Worm (Caenorhabditis elegans) whole organism, L2 larva: Measurements from ENCODE around the gene C09E7.11.
"Not testable (repeated sequence)": the region's sequence is repeated elsewhere in the genome, so short reads cannot be mapped to it uniquely, and the experiment has no call there.

Experiments
- C34F6.9 ChIP-seq: fragments of 150-350 bp; optimal IDR thresholded peaks from 2 replicates; lab custom pipeline; 2014; ENCODE audit warnings: missing biosample characterization, missing genetic modification characterization
- F13H6.1 ChIP-seq: sonication (generic microtip); optimal IDR thresholded peaks from 2 replicates; lab custom pipeline; 2016; ENCODE audit warnings: missing genetic modification characterization, missing compliant biosample characterization
- R02D3.7 ChIP-seq: fragments of 150-350 bp; optimal IDR thresholded peaks from 2 replicates; lab custom pipeline; 2014; ENCODE audit warnings: missing biosample characterization, missing genetic modification characterization
- alr-1 ChIP-seq: fragments of 150-350 bp; optimal IDR thresholded peaks from 2 replicates; lab custom pipeline; 2014; ENCODE audit warnings: missing biosample characterization, missing genetic modification characterization
- blmp-1 ChIP-seq: sonication (generic microtip); optimal IDR thresholded peaks from 2 replicates; lab custom pipeline; 2017; ENCODE audit warnings: missing genetic modification characterization, mild to moderate bottlenecking, missing compliant biosample characterization, antibody characterized with exemption, moderate library complexity; ENCODE audit not compliant: insufficient read depth
- ceh-16 ChIP-seq: fragments of 150-350 bp; optimal IDR thresholded peaks from 2 replicates; lab custom pipeline; 2014; ENCODE audit warnings: missing biosample characterization, missing genetic modification characterization
- ceh-82 ChIP-seq: fragments of 150-350 bp; optimal IDR thresholded peaks from 2 replicates; lab custom pipeline; 2014; ENCODE audit warnings: missing biosample characterization, missing genetic modification characterization
- crh-2 ChIP-seq: sonication (generic microtip); optimal IDR thresholded peaks from 2 replicates; lab custom pipeline; 2017; ENCODE audit warnings: missing biosample characterization, missing genetic modification characterization
- dmd-4 ChIP-seq: sonication (generic microtip); optimal IDR thresholded peaks from 2 replicates; lab custom pipeline; 2017; ENCODE audit warnings: missing biosample characterization, missing genetic modification characterization
- egl-27 ChIP-seq: sonication (generic microtip); optimal IDR thresholded peaks from 3 replicates; lab custom pipeline; 2017; ENCODE audit warnings: missing biosample characterization, missing genetic modification reagents, missing genetic modification characterization
- elt-1 ChIP-seq: fragments of 150-350 bp; optimal IDR thresholded peaks from 2 replicates; lab custom pipeline; 2014; ENCODE audit warnings: missing biosample characterization, missing genetic modification characterization
- elt-3 ChIP-seq: sonication (generic microtip); optimal IDR thresholded peaks from 2 replicates; lab custom pipeline; 2017; ENCODE audit warnings: missing biosample characterization, missing genetic modification characterization
- fos-1 ChIP-seq: fragments of 150-350 bp; optimal IDR thresholded peaks from 2 replicates; lab custom pipeline; 2014; ENCODE audit warnings: missing biosample characterization, missing genetic modification characterization
- gmeb-1 ChIP-seq: fragments of 150-350 bp; optimal IDR thresholded peaks from 2 replicates; lab custom pipeline; 2014; ENCODE audit warnings: missing biosample characterization, missing genetic modification characterization
- lin-11 ChIP-seq: fragments of 150-350 bp; sonication (generic microtip); optimal IDR thresholded peaks from 2 replicates; lab custom pipeline; 2014; ENCODE audit warnings: missing biosample characterization, missing genetic modification characterization, inconsistent platforms, mixed read lengths
- lin-13 ChIP-seq: fragments of 150-350 bp; optimal IDR thresholded peaks from 2 replicates; lab custom pipeline; 2014; ENCODE audit warnings: missing biosample characterization, missing genetic modification reagents, missing genetic modification characterization
- lin-39 ChIP-seq: fragments of 150-350 bp; optimal IDR thresholded peaks from 2 replicates; lab custom pipeline; 2014; ENCODE audit warnings: missing biosample characterization, missing genetic modification reagents, missing genetic modification characterization
- lsy-2 ChIP-seq, 2 experiments: fragments of 150-350 bp in 1 of 2; sonication (generic microtip) in 1 of 2; optimal IDR thresholded peaks; 2 replicates each; lab custom pipeline; 2014 to 2017; ENCODE audit warnings: missing biosample characterization in 2 of 2, missing genetic modification characterization in 2 of 2
- mbf-1 ChIP-seq: sonication (generic microtip); optimal IDR thresholded peaks from 2 replicates; lab custom pipeline; 2017; ENCODE audit warnings: missing biosample characterization, missing genetic modification characterization
- nhr-10 ChIP-seq: sonication (generic microtip); optimal IDR thresholded peaks from 2 replicates; lab custom pipeline; 2017; ENCODE audit warnings: missing biosample characterization, missing genetic modification characterization
- nhr-11 ChIP-seq: fragments of 150-350 bp; optimal IDR thresholded peaks from 2 replicates; lab custom pipeline; 2014; ENCODE audit warnings: missing biosample characterization, missing genetic modification characterization
- nhr-129 ChIP-seq: fragments of 150-350 bp; optimal IDR thresholded peaks from 2 replicates; lab custom pipeline; 2014; ENCODE audit warnings: missing biosample characterization, missing genetic modification characterization
- nhr-21 ChIP-seq: fragments of 150-350 bp; optimal IDR thresholded peaks from 2 replicates; lab custom pipeline; 2014; ENCODE audit warnings: missing biosample characterization, missing genetic modification characterization
- nhr-237 ChIP-seq: fragments of 150-350 bp; optimal IDR thresholded peaks from 2 replicates; lab custom pipeline; 2014; ENCODE audit warnings: missing biosample characterization, missing genetic modification characterization
- nhr-25 ChIP-seq: fragments of 150-350 bp; sonication (generic microtip); optimal IDR thresholded peaks from 3 replicates; lab custom pipeline; 2014; ENCODE audit warnings: missing biosample characterization, missing genetic modification characterization
- nhr-6 ChIP-seq: fragments of 150-350 bp; optimal IDR thresholded peaks from 2 replicates; lab custom pipeline; 2014; ENCODE audit warnings: missing biosample characterization, missing genetic modification characterization
- nhr-77 ChIP-seq: fragments of 150-350 bp; optimal IDR thresholded peaks from 2 replicates; lab custom pipeline; 2014; ENCODE audit warnings: missing biosample characterization, missing genetic modification characterization
- peb-1 ChIP-seq: fragments of 150-350 bp; optimal IDR thresholded peaks from 2 replicates; lab custom pipeline; 2014; ENCODE audit warnings: missing biosample characterization, missing genetic modification characterization
- sma-3 ChIP-seq: sonication (generic microtip); optimal IDR thresholded peaks from 2 replicates; lab custom pipeline; 2016; ENCODE audit warnings: missing genetic modification reagents, missing genetic modification characterization, missing compliant biosample characterization
- sma-9 ChIP-seq, 2 experiments: fragments of 150-350 bp in 1 of 2; sonication (generic microtip) in 1 of 2; optimal IDR thresholded peaks; 2 replicates each; lab custom pipeline; 2014 to 2016; ENCODE audit warnings: missing genetic modification characterization in 2 of 2, mild to moderate bottlenecking in 1 of 2, missing biosample characterization in 1 of 2, missing compliant biosample characterization in 1 of 2, missing genetic modification reagents in 1 of 2, moderate library complexity in 1 of 2
- unc-39 ChIP-seq: fragments of 150-350 bp; optimal IDR thresholded peaks from 2 replicates; lab custom pipeline; 2014; ENCODE audit warnings: missing biosample characterization, missing genetic modification characterization
- unc-55 ChIP-seq: fragments of 150-350 bp; sonication (generic microtip); optimal IDR thresholded peaks from 3 replicates; lab custom pipeline; 2014; ENCODE audit warnings: missing biosample characterization, missing genetic modification reagents, missing genetic modification characterization
- zag-1 ChIP-seq: fragments of 150-350 bp; optimal IDR thresholded peaks from 2 replicates; lab custom pipeline; 2014; ENCODE audit warnings: missing biosample characterization, missing genetic modification characterization
- ztf-11 ChIP-seq: sonication (generic microtip); optimal IDR thresholded peaks from 2 replicates; lab custom pipeline; 2017; ENCODE audit warnings: missing biosample characterization, missing genetic modification characterization
- ztf-4 ChIP-seq: fragments of 150-350 bp; optimal IDR thresholded peaks from 2 replicates; lab custom pipeline; 2014; ENCODE audit warnings: missing biosample characterization, missing genetic modification characterization

C09E7.11 gene

ce11 chrIII:6551187-6552058 is 20.2 kb downstream of the C09E7.11 start, which contains the start of gene C09E7.7:
C09E7.7 (minus strand) TSS chrIII:6551243.
- TF ChIP-seq fos-1 (tag; lab: Kevin White, UChicago) (peak; percentile 16), sma-9 (GFP tag; optimal IDR thresholded peaks at IDR 0.05; lab: Kevin White, UChicago) (peak; percentile 60), C34F6.9 (tag; lab: Kevin White, UChicago) (peak; percentile 57), nhr-25 (tag; lab: Kevin White, UChicago) (peak; percentile 29), F13H6.1 (tag; lab: Kevin White, UChicago) (peak; percentile 55), nhr-129 (peak; percentile 43), zag-1 (peak; percentile 7), gmeb-1 (tag; lab: Kevin White, UChicago) (peak; percentile 42), sma-3 (GFP tag; lab: Kevin White, UChicago) (peak; percentile 72), lin-13 (peak; percentile 50), lin-11 (tag; lab: Kevin White, UChicago) (peak; percentile 31), unc-55 (GFP tag; lab: Kevin White, UChicago) (peak; percentile 48), lsy-2 (tag; optimal IDR thresholded peaks at IDR 0.05; lab: Kevin White, UChicago) (peak; percentile 45 to 48), crh-2 (tag; lab: Kevin White, UChicago) (peak; percentile 18), nhr-21 (tag; lab: Kevin White, UChicago) (peak; percentile 24)
- TF ChIP-seq sma-9 (tag; optimal IDR thresholded peaks at IDR 0.05; lab: Kevin White, UChicago), result not testable (repeated sequence)

ce11 chrIII:6558487-6558886 is 27.3 kb downstream of the C09E7.11 start, which contains the start of gene C09E7.8:
C09E7.8 (minus strand) TSS chrIII:6558587.
- TF ChIP-seq R02D3.7 (tag; lab: Kevin White, UChicago) (no peak), nhr-77 (tag; lab: Kevin White, UChicago) (no peak), zag-1 (no peak), lin-39 (tag; lab: Kevin White, UChicago) (no peak), nhr-25 (tag; lab: Kevin White, UChicago) (no peak)

ce11 chrIII:6577159-6577558 is 46.0 kb downstream of the C09E7.11 start:
- TF ChIP-seq egl-27 (tag; lab: Kevin White, UChicago), result no peak
- TF ChIP-seq elt-3 (tag; lab: Kevin White, UChicago), result no peak
- no peak for TF ChIP-seq peb-1 (tag; lab: Kevin White, UChicago)
- TF ChIP-seq nhr-6, result no peak
- TF ChIP-seq nhr-11 (tag; lab: Kevin White, UChicago), result no peak
- TF ChIP-seq ztf-11, result no peak
- TF ChIP-seq, all 48 proteins: peak for 0

ce11 chrIII:6578505-6578904 is 47.3 kb downstream of the C09E7.11 start, which contains the start of gene F27B3.6:
F27B3.6 (minus strand) TSS chrIII:6578605.
- no peak for TF ChIP-seq elt-1

ce11 chrIII:6579398-6579797 is 48.2 kb downstream of the C09E7.11 start, which contains the start of gene F27B3.8:
F27B3.8 (plus strand) TSS chrIII:6579698.
- TF ChIP-seq ztf-4 (no peak), alr-1 (no peak), mbf-1 (no peak), egl-27 (tag; lab: Kevin White, UChicago) (no peak), nhr-11 (tag; lab: Kevin White, UChicago) (no peak), dmd-4 (no peak), lin-11 (tag; lab: Kevin White, UChicago) (no peak), elt-1 (no peak), ceh-82 (tag; lab: Kevin White, UChicago) (no peak), zag-1 (no peak), lin-13 (no peak), nhr-237 (tag; lab: Kevin White, UChicago) (no peak), sma-9 (GFP tag; optimal IDR thresholded peaks at IDR 0.05; lab: Kevin White, UChicago) (no peak), sma-9 (tag; optimal IDR thresholded peaks at IDR 0.05; lab: Kevin White, UChicago) (no peak), sma-3 (GFP tag; lab: Kevin White, UChicago) (no peak), gmeb-1 (tag; lab: Kevin White, UChicago) (no peak), ceh-16 (no peak), nhr-10 (tag; lab: Kevin White, UChicago) (no peak), blmp-1 (tag; lab: Kevin White, UChicago) (no peak), unc-39 (tag; lab: Kevin White, UChicago) (no peak)
